Fruit fly (Drosophila melanogaster) whole organism, pupa: Measurements from ENCODE around the gene CG2201.

Experiments
- CG10348 ChIP-seq: fragments of 200-800 bp; sonication (Bioruptor generic); IDR thresholded peaks from 2 replicates; pipeline ENCODE4 v1.3.6; 2022; ENCODE audit warnings: missing biosample characterization, missing genetic modification characterization
- CG12605 ChIP-seq: fragments of 200-800 bp; sonication (Bioruptor generic); IDR thresholded peaks from 2 replicates; pipeline ENCODE4 v1.3.6; 2022; ENCODE audit warnings: missing biosample characterization, missing genetic modification characterization
- CG13204 ChIP-seq: fragments of 200-800 bp; sonication (Bioruptor generic); optimal IDR thresholded peaks from 2 replicates; lab custom pipeline; 2018; ENCODE audit warnings: missing biosample characterization, mild to moderate bottlenecking, missing genetic modification characterization, moderate library complexity
- CG14655 ChIP-seq: fragments of 200-800 bp; sonication (Bioruptor generic); optimal IDR thresholded peaks from 3 replicates; lab custom pipeline; 2017; ENCODE audit warnings: mild to moderate bottlenecking, missing biosample characterization, missing genetic modification reagents, missing genetic modification characterization
- CG15710 ChIP-seq: fragments of 200-800 bp; sonication (Bioruptor generic); optimal IDR thresholded peaks from 2 replicates; lab custom pipeline; 2018; ENCODE audit warnings: missing biosample characterization, mild to moderate bottlenecking, missing genetic modification characterization, moderate library complexity
- CG17806 ChIP-seq: fragments of 200-800 bp; sonication (Bioruptor generic); optimal IDR thresholded peaks from 2 replicates; lab custom pipeline; 2018; ENCODE audit warnings: missing biosample characterization, mild to moderate bottlenecking, missing genetic modification characterization, moderate library complexity
- CG32121 ChIP-seq: fragments of 200-800 bp; sonication (Bioruptor generic); IDR thresholded peaks from 2 replicates; pipeline ENCODE4 v1.3.6; 2022; ENCODE audit warnings: missing biosample characterization, missing genetic modification characterization
- CG34367 ChIP-seq: fragments of 200-800 bp; sonication (Bioruptor generic); optimal IDR thresholded peaks from 2 replicates; lab custom pipeline; 2018; ENCODE audit warnings: missing biosample characterization, mild to moderate bottlenecking, missing genetic modification characterization
- CG4496 ChIP-seq: fragments of 200-800 bp; sonication (Bioruptor generic); IDR thresholded peaks from 3 replicates; pipeline ENCODE4 v1.3.6; 2022; ENCODE audit warnings: missing biosample characterization, missing genetic modification characterization
- CG8159 ChIP-seq: fragments of 200-800 bp; sonication (Bioruptor generic); optimal IDR thresholded peaks from 3 replicates; lab custom pipeline; 2018; ENCODE audit warnings: missing biosample characterization, mild to moderate bottlenecking, missing genetic modification characterization, moderate library complexity
- CG8301 ChIP-seq: fragments of 200-800 bp; sonication (Bioruptor generic); optimal IDR thresholded peaks from 2 replicates; lab custom pipeline; 2018; ENCODE audit warnings: missing biosample characterization, mild to moderate bottlenecking, missing genetic modification characterization
- CG9948 ChIP-seq: fragments of 200-800 bp; sonication (Bioruptor generic); optimal IDR thresholded peaks from 2 replicates; lab custom pipeline; 2018; ENCODE audit warnings: missing biosample characterization, mild to moderate bottlenecking, missing genetic modification characterization, moderate library complexity
- D1 ChIP-seq: fragments of 200-800 bp; sonication (Bioruptor generic); optimal IDR thresholded peaks from 2 replicates; lab custom pipeline; 2018; ENCODE audit warnings: missing biosample characterization, mild to moderate bottlenecking, missing genetic modification characterization, moderate library complexity
- EcR ChIP-seq: fragments of 200-800 bp; sonication (Bioruptor generic); optimal IDR thresholded peaks from 3 replicates; lab custom pipeline; 2019; ENCODE audit warnings: missing biosample characterization, missing genetic modification characterization, mild to moderate bottlenecking, moderate library complexity, missing genetic modification reagents
- Ets98B ChIP-seq: fragments of 200-800 bp; sonication (Bioruptor generic); IDR thresholded peaks from 2 replicates; pipeline ENCODE4 v1.3.6; 2022; ENCODE audit warnings: missing biosample characterization, missing genetic modification characterization
- Pif1A ChIP-seq: fragments of 200-800 bp; sonication (Bioruptor generic); optimal IDR thresholded peaks from 3 replicates; lab custom pipeline; 2016; ENCODE audit warnings: missing biosample characterization, missing genetic modification characterization
- Pif1B ChIP-seq: fragments of 200-800 bp; sonication (Bioruptor generic); optimal IDR thresholded peaks from 3 replicates; lab custom pipeline; 2016; ENCODE audit warnings: missing biosample characterization, missing genetic modification characterization
- Snoo ChIP-seq: fragments of 200-800 bp; sonication (Bioruptor generic); optimal IDR thresholded peaks from 3 replicates; lab custom pipeline; 2017; ENCODE audit warnings: missing biosample characterization, mild to moderate bottlenecking, missing genetic modification characterization, inconsistent platforms
- fd96Ca ChIP-seq: fragments of 200-800 bp; sonication (Bioruptor generic); IDR thresholded peaks from 3 replicates; pipeline ENCODE4 v1.3.6; 2022; ENCODE audit warnings: missing biosample characterization, missing genetic modification characterization
- gl ChIP-seq: fragments of 200-800 bp; sonication (Bioruptor generic); optimal IDR thresholded peaks from 2 replicates; lab custom pipeline; 2018; ENCODE audit warnings: missing biosample characterization, mild to moderate bottlenecking, missing genetic modification characterization
- rn ChIP-seq: fragments of 200-800 bp; sonication (Bioruptor generic); IDR thresholded peaks from 2 replicates; pipeline ENCODE4 v1.3.6; 2022; ENCODE audit warnings: missing biosample characterization, missing genetic modification characterization

Gene CG2201

dm6 chr2L:21573226-21573791 lies 50.6 kb downstream of the CG2201 start, which contains the start of gene Lamp1:
TSS of gene Lamp1 (plus strand) at chr2L:21573389.
- peak; percentile 23 for TF ChIP-seq CG8159
- peak; percentile 14 for TF ChIP-seq Pif1A (GFP tag; lab: Kevin White, UChicago)
- no peak for TF ChIP-seq CG12605
- no peak for TF ChIP-seq Snoo (tag; lab: Kevin White, UChicago)
- no peak for TF ChIP-seq fd96Ca (GFP tag; lab: Robert Waterston, UW)
- no peak for TF ChIP-seq CG32121 (GFP tag; lab: Robert Waterston, UW)
- peak; percentile 30 for TF ChIP-seq CG15710 (tag; lab: Kevin White, UChicago)
- no peak for TF ChIP-seq CG4496 (GFP tag; lab: Robert Waterston, UW)
- no peak for TF ChIP-seq CG17806 (tag; lab: Kevin White, UChicago)
- no peak for TF ChIP-seq CG34367 (tag; lab: Kevin White, UChicago)
- TF ChIP-seq rn (GFP tag; lab: Robert Waterston, UW) = no peak
- no peak for TF ChIP-seq CG8301
- TF ChIP-seq CG14655 = no peak
- TF ChIP-seq Ets98B = no peak
- peak; percentile 16 for TF ChIP-seq gl
- TF ChIP-seq CG10348 (GFP tag; lab: Robert Waterston, UW) = no peak
- peak; percentile 4 for TF ChIP-seq D1
- peak; percentile 28 for TF ChIP-seq CG9948 (tag; lab: Kevin White, UChicago)
- TF ChIP-seq Pif1B (GFP tag; lab: Kevin White, UChicago) = no peak
- TF ChIP-seq CG13204 (GFP tag; lab: Kevin White, UChicago) = no peak
- TF ChIP-seq EcR (GFP tag; lab: Kevin White, UChicago) = no peak
